Worm (Caenorhabditis elegans): ENCODE data around the gene oac-42.
"Not testable (repeated sequence)": the region's sequence is repeated elsewhere in the genome, so short reads cannot be mapped to it uniquely, and the experiment has no call there.

oac-42 gene

ce11 chrV:15862599-15862998 is 22.0 kb downstream of the oac-42 start, which contains the start of gene srz-12:
srz-12 (minus strand) TSS chrV:15862699.
- TF ChIP-seq nhr-237 (tag; optimal IDR thresholded peaks at IDR 0.05), result no peak
- no peak for TF ChIP-seq unc-39 (tag; optimal IDR thresholded peaks at IDR 0.05)
- no peak for TF ChIP-seq lin-13 (tag; optimal IDR thresholded peaks at IDR 0.05)
- TF ChIP-seq ceh-83 (GFP tag; optimal IDR thresholded peaks at IDR 0.05), result no peak
- no peak for TF ChIP-seq flh-1 (GFP tag; optimal IDR thresholded peaks at IDR 0.05)
- no peak for TF ChIP-seq nhr-12 (tag; optimal IDR thresholded peaks at IDR 0.05)
- no peak for TF ChIP-seq tbx-8 (GFP tag; optimal IDR thresholded peaks at IDR 0.05)
- no peak for TF ChIP-seq mls-2 (tag; optimal IDR thresholded peaks at IDR 0.05)
- TF ChIP-seq bed-3 (GFP tag; optimal IDR thresholded peaks at IDR 0.05), result no peak
- TF ChIP-seq snpc-4 (tag; optimal IDR thresholded peaks at IDR 0.05), result no peak
- no peak for TF ChIP-seq drap-1 (GFP tag; optimal IDR thresholded peaks at IDR 0.05)
- TF ChIP-seq hlh-1 (tag; optimal IDR thresholded peaks at IDR 0.05), result no peak
- TF ChIP-seq nhr-2 (tag; optimal IDR thresholded peaks at IDR 0.05), result no peak
- no peak for TF ChIP-seq mab-5 (tag; optimal IDR thresholded peaks at IDR 0.05)
- no peak for TF ChIP-seq blmp-1 (tag; optimal IDR thresholded peaks at IDR 0.05)
- no peak for TF ChIP-seq elt-1 (tag; optimal IDR thresholded peaks at IDR 0.05; ENCODE audit: borderline replicate concordance, insufficient read depth)
- no peak for TF ChIP-seq ceh-43 (GFP tag; optimal IDR thresholded peaks at IDR 0.05)
- TF ChIP-seq cnd-1 (tag; optimal IDR thresholded peaks at IDR 0.05), result no peak
- TF ChIP-seq zip-8 (tag; optimal IDR thresholded peaks at IDR 0.05), result no peak
- no peak for TF ChIP-seq elt-3 (tag; optimal IDR thresholded peaks at IDR 0.05)

- TF ChIP-seq mab-5 (tag; optimal IDR thresholded peaks at IDR 0.05), result no peak
- TF ChIP-seq nhr-12 (tag; optimal IDR thresholded peaks at IDR 0.05), result no peak
- no peak for TF ChIP-seq blmp-1 (tag; optimal IDR thresholded peaks at IDR 0.05)
- no peak for TF ChIP-seq ceh-39 (tag; optimal IDR thresholded peaks at IDR 0.05)
- TF ChIP-seq lsy-2 (tag; optimal IDR thresholded peaks at IDR 0.05), result no peak
- no peak for TF ChIP-seq sem-2 (GFP tag; optimal IDR thresholded peaks at IDR 0.05)
- TF ChIP-seq M03D4.4 (tag; optimal IDR thresholded peaks at IDR 0.05), result no peak
- TF ChIP-seq mep-1 (tag; optimal IDR thresholded peaks at IDR 0.05), result no peak
- no peak for TF ChIP-seq elt-1 (tag; optimal IDR thresholded peaks at IDR 0.05; ENCODE audit: borderline replicate concordance, insufficient read depth)
- TF ChIP-seq ceh-43 (GFP tag; optimal IDR thresholded peaks at IDR 0.05), result no peak
- no peak for TF ChIP-seq ham-2 (GFP tag; optimal IDR thresholded peaks at IDR 0.05)
- no peak for TF ChIP-seq pha-4 (tag; optimal IDR thresholded peaks at IDR 0.05)
- TF ChIP-seq unc-120 (tag; optimal IDR thresholded peaks at IDR 0.05; ENCODE audit: poor library complexity, severe bottlenecking), result no peak
- no peak for TF ChIP-seq nhr-28 (tag; optimal IDR thresholded peaks at IDR 0.05)
- no peak for TF ChIP-seq mls-2 (tag; optimal IDR thresholded peaks at IDR 0.05)
- no peak for TF ChIP-seq lin-13 (tag; optimal IDR thresholded peaks at IDR 0.05)
- TF ChIP-seq hlh-1 (tag; optimal IDR thresholded peaks at IDR 0.05), result no peak
- no peak for TF ChIP-seq nhr-76 (tag; optimal IDR thresholded peaks at IDR 0.05)
Measured at ce11 chrV:15858292-15858691, 26.3 kb downstream of the oac-42 start, which contains the start of gene srh-148. srh-148 (minus strand) TSS chrV:15858392.

DNA sequence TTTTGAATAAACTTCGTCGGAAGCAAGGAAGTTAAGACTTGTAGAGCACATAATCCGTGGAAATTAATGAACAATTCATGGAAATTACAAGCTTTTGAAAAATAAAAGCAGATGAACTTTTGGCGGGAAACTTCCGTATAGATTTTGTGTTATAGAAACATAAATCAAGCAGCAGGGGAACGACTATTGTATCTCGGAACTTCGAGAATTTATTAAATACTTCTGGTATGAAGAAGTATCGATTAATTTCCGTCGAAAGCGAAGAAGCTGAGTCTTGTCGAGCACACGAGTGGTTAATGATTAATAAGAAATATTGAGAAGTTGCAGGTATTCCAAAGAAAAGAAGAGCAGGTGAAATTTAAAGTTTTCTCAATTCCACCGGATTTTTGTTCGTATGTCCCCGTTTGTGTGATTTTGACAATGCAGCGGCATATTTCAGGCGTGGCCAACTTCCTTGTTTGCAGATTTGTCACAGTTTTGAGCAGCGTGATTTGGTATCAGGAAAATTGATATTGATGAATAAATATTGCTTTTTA is 34.3 kb downstream of the oac-42 start, which contains the start of gene srh-147:
srh-147 (minus strand) TSS at position 51 of the 536 bp plus-strand sequence.
- TF ChIP-seq ceh-43 (GFP tag; optimal IDR thresholded peaks at IDR 0.05); unc-120 (tag; optimal IDR thresholded peaks at IDR 0.05; ENCODE audit: poor library complexity, severe bottlenecking); hlh-1 (tag; optimal IDR thresholded peaks at IDR 0.05): not testable (repeated sequence)

- TF ChIP-seq nhr-28 (tag; optimal IDR thresholded peaks at IDR 0.05) (no peak), mls-2 (tag; optimal IDR thresholded peaks at IDR 0.05) (no peak), ham-2 (GFP tag; optimal IDR thresholded peaks at IDR 0.05) (no peak), ceh-39 (tag; optimal IDR thresholded peaks at IDR 0.05) (no peak), sem-2 (GFP tag; optimal IDR thresholded peaks at IDR 0.05) (no peak), ceh-43 (GFP tag; optimal IDR thresholded peaks at IDR 0.05) (no peak), M03D4.4 (tag; optimal IDR thresholded peaks at IDR 0.05) (no peak), nhr-12 (tag; optimal IDR thresholded peaks at IDR 0.05) (no peak), nhr-76 (tag; optimal IDR thresholded peaks at IDR 0.05) (no peak), ceh-83 (GFP tag; optimal IDR thresholded peaks at IDR 0.05) (no peak), blmp-1 (tag; optimal IDR thresholded peaks at IDR 0.05) (no peak)
Measured at ce11 chrV:15841095-15841494, 43.5 kb downstream of the oac-42 start, which contains the start of gene srh-149. srh-149 (minus strand) TSS chrV:15841195.

- TF ChIP-seq nhr-237 (tag; optimal IDR thresholded peaks at IDR 0.05) (no peak), snpc-4 (tag; optimal IDR thresholded peaks at IDR 0.05) (no peak), lin-32 (GFP tag; optimal IDR thresholded peaks at IDR 0.05) (no peak), unc-39 (tag; optimal IDR thresholded peaks at IDR 0.05) (no peak), zip-8 (tag; optimal IDR thresholded peaks at IDR 0.05) (no peak), hlh-1 (tag; optimal IDR thresholded peaks at IDR 0.05) (no peak), M03D4.4 (tag; optimal IDR thresholded peaks at IDR 0.05) (no peak), sem-2 (GFP tag; optimal IDR thresholded peaks at IDR 0.05) (no peak), unc-62 (GFP tag; optimal IDR thresholded peaks at IDR 0.05) (no peak), elt-1 (tag; optimal IDR thresholded peaks at IDR 0.05; ENCODE audit: borderline replicate concordance, insufficient read depth) (no peak), bed-3 (GFP tag; optimal IDR thresholded peaks at IDR 0.05) (no peak)
Measured at ce11 chrV:15833622-15834021, 51.0 kb downstream of the oac-42 start, which contains the start of gene srbc-54. srbc-54 (minus strand) TSS chrV:15833722.
